Fruit fly (Drosophila melanogaster) whole organism, pupa: Measurements from ENCODE around the gene CG3036.

Experiments used
- CG10348 ChIP-seq: fragments of 200-800 bp; sonication (Bioruptor generic); IDR thresholded peaks from 2 replicates; pipeline ENCODE4 v1.3.6; 2022; ENCODE audit warnings: missing biosample characterization, missing genetic modification characterization
- CG12605 ChIP-seq: fragments of 200-800 bp; sonication (Bioruptor generic); IDR thresholded peaks from 2 replicates; pipeline ENCODE4 v1.3.6; 2022; ENCODE audit warnings: missing biosample characterization, missing genetic modification characterization
- CG14655 ChIP-seq: fragments of 200-800 bp; sonication (Bioruptor generic); optimal IDR thresholded peaks from 3 replicates; lab custom pipeline; 2017; ENCODE audit warnings: mild to moderate bottlenecking, missing biosample characterization, missing genetic modification reagents, missing genetic modification characterization
- CG15710 ChIP-seq: fragments of 200-800 bp; sonication (Bioruptor generic); optimal IDR thresholded peaks from 2 replicates; lab custom pipeline; 2018; ENCODE audit warnings: missing biosample characterization, mild to moderate bottlenecking, missing genetic modification characterization, moderate library complexity
- CG17806 ChIP-seq: fragments of 200-800 bp; sonication (Bioruptor generic); optimal IDR thresholded peaks from 2 replicates; lab custom pipeline; 2018; ENCODE audit warnings: missing biosample characterization, mild to moderate bottlenecking, missing genetic modification characterization, moderate library complexity
- CG32121 ChIP-seq: fragments of 200-800 bp; sonication (Bioruptor generic); IDR thresholded peaks from 2 replicates; pipeline ENCODE4 v1.3.6; 2022; ENCODE audit warnings: missing biosample characterization, missing genetic modification characterization
- CG34367 ChIP-seq: fragments of 200-800 bp; sonication (Bioruptor generic); optimal IDR thresholded peaks from 2 replicates; lab custom pipeline; 2018; ENCODE audit warnings: missing biosample characterization, mild to moderate bottlenecking, missing genetic modification characterization
- CG8159 ChIP-seq: fragments of 200-800 bp; sonication (Bioruptor generic); optimal IDR thresholded peaks from 3 replicates; lab custom pipeline; 2018; ENCODE audit warnings: missing biosample characterization, mild to moderate bottlenecking, missing genetic modification characterization, moderate library complexity
- CG8301 ChIP-seq: fragments of 200-800 bp; sonication (Bioruptor generic); optimal IDR thresholded peaks from 2 replicates; lab custom pipeline; 2018; ENCODE audit warnings: missing biosample characterization, mild to moderate bottlenecking, missing genetic modification characterization
- D1 ChIP-seq: fragments of 200-800 bp; sonication (Bioruptor generic); optimal IDR thresholded peaks from 2 replicates; lab custom pipeline; 2018; ENCODE audit warnings: missing biosample characterization, mild to moderate bottlenecking, missing genetic modification characterization, moderate library complexity
- EcR ChIP-seq: fragments of 200-800 bp; sonication (Bioruptor generic); optimal IDR thresholded peaks from 3 replicates; lab custom pipeline; 2019; ENCODE audit warnings: missing biosample characterization, missing genetic modification characterization, mild to moderate bottlenecking, moderate library complexity, missing genetic modification reagents
- Pif1A ChIP-seq: fragments of 200-800 bp; sonication (Bioruptor generic); optimal IDR thresholded peaks from 3 replicates; lab custom pipeline; 2016; ENCODE audit warnings: missing biosample characterization, missing genetic modification characterization
- Snoo ChIP-seq: fragments of 200-800 bp; sonication (Bioruptor generic); optimal IDR thresholded peaks from 3 replicates; lab custom pipeline; 2017; ENCODE audit warnings: missing biosample characterization, mild to moderate bottlenecking, missing genetic modification characterization, inconsistent platforms
- rn ChIP-seq: fragments of 200-800 bp; sonication (Bioruptor generic); IDR thresholded peaks from 2 replicates; pipeline ENCODE4 v1.3.6; 2022; ENCODE audit warnings: missing biosample characterization, missing genetic modification characterization

- TF ChIP-seq CG8301 (tag; lab: Kevin White, UChicago) (no peak), CG12605 (GFP tag; lab: Robert Waterston, UW) (no peak), CG34367 (no peak), CG32121 (GFP tag; lab: Robert Waterston, UW) (no peak), EcR (no peak), CG14655 (GFP tag; lab: Kevin White, UChicago) (no peak), rn (GFP tag; lab: Robert Waterston, UW) (no peak), CG15710 (no peak), Snoo (tag; lab: Kevin White, UChicago) (no peak), CG8159 (no peak), Pif1A (GFP tag; lab: Kevin White, UChicago) (no peak), CG17806 (tag; lab: Kevin White, UChicago) (no peak), CG10348 (GFP tag; lab: Robert Waterston, UW) (no peak), D1 (tag; lab: Kevin White, UChicago) (no peak)
Measured at dm6 chr2L:4937060-4937459, 45.1 kb downstream of the CG3036 start, which contains the start of gene Sgs1.
